Worm (Caenorhabditis elegans) whole organism, late embryonic: ENCODE results near the gene rsp-2.

Experiments
- C08G9.2 ChIP-seq: sonication (generic microtip); optimal IDR thresholded peaks from 2 replicates; lab custom pipeline; 2016; ENCODE audit warnings: mild to moderate bottlenecking, missing genetic modification characterization, moderate library complexity, missing compliant biosample characterization
- C38D4.7 ChIP-seq: fragments of 200-800 bp; sonication (Bioruptor generic); optimal IDR thresholded peaks from 2 replicates; lab custom pipeline; 2018; ENCODE audit warnings: mild to moderate bottlenecking, missing genetic modification characterization, moderate library complexity, missing compliant biosample characterization
- T23F11.4 ChIP-seq: fragments of 200-800 bp; sonication (Bioruptor generic); optimal IDR thresholded peaks from 2 replicates; lab custom pipeline; 2018; ENCODE audit warnings: mild to moderate bottlenecking, missing genetic modification characterization, missing compliant biosample characterization
- Y22D7AL.16 ChIP-seq: sonication (generic microtip); optimal IDR thresholded peaks from 2 replicates; lab custom pipeline; 2016; ENCODE audit warnings: missing genetic modification characterization, missing compliant biosample characterization
- ahr-1 ChIP-seq: sonication (generic microtip); optimal IDR thresholded peaks from 2 replicates; lab custom pipeline; 2016; ENCODE audit warnings: missing genetic modification characterization, missing compliant biosample characterization
- ama-1 ChIP-seq: fragments of 150-350 bp; optimal IDR thresholded peaks from 2 replicates; lab custom pipeline; 2014
- ceh-2 ChIP-seq: sonication (generic microtip); optimal IDR thresholded peaks from 2 replicates; lab custom pipeline; 2016; ENCODE audit warnings: missing genotype, missing genetic modification characterization, missing compliant biosample characterization
- ceh-22 ChIP-seq: sonication (generic microtip); optimal IDR thresholded peaks from 2 replicates; lab custom pipeline; 2017; ENCODE audit warnings: missing biosample characterization, missing genetic modification characterization
- ceh-24 ChIP-seq: sonication (generic microtip); optimal IDR thresholded peaks from 2 replicates; lab custom pipeline; 2016; ENCODE audit warnings: mild to moderate bottlenecking, missing genetic modification characterization, missing compliant biosample characterization
- ceh-31 ChIP-seq: sonication (generic microtip); optimal IDR thresholded peaks from 2 replicates; lab custom pipeline; 2016; ENCODE audit warnings: missing genetic modification characterization, missing compliant biosample characterization
- ceh-34 ChIP-seq: sonication (generic microtip); optimal IDR thresholded peaks from 2 replicates; lab custom pipeline; 2016; ENCODE audit warnings: mild to moderate bottlenecking, missing genetic modification characterization, missing compliant biosample characterization
- ceh-45 ChIP-seq: fragments of 200-800 bp; sonication (Bioruptor generic); IDR thresholded peaks from 2 replicates; pipeline ENCODE4 v1.3.6; 2022; ENCODE audit warnings: missing genetic modification reagents, missing genetic modification characterization, missing compliant biosample characterization
- ceh-48 ChIP-seq: sonication (generic microtip); optimal IDR thresholded peaks from 2 replicates; lab custom pipeline; 2016; ENCODE audit warnings: missing genetic modification characterization, inconsistent platforms, missing compliant biosample characterization
- ceh-6 ChIP-seq: fragments of 200-800 bp; sonication (Bioruptor generic); optimal IDR thresholded peaks from 2 replicates; lab custom pipeline; 2018; ENCODE audit warnings: mild to moderate bottlenecking, missing genetic modification characterization, missing compliant biosample characterization
- ceh-9 ChIP-seq: sonication (generic microtip); optimal IDR thresholded peaks from 2 replicates; lab custom pipeline; 2016; ENCODE audit warnings: mild to moderate bottlenecking, missing genetic modification characterization, inconsistent platforms, missing compliant biosample characterization
- dmd-4 ChIP-seq: sonication (generic microtip); optimal IDR thresholded peaks from 2 replicates; lab custom pipeline; 2016; ENCODE audit warnings: borderline replicate concordance, missing genetic modification characterization, missing compliant biosample characterization
- elt-4 ChIP-seq: sonication (generic microtip); optimal IDR thresholded peaks from 2 replicates; lab custom pipeline; 2016; ENCODE audit warnings: missing genetic modification characterization, missing compliant biosample characterization
- fkh-6 ChIP-seq: sonication (generic microtip); optimal IDR thresholded peaks from 2 replicates; lab custom pipeline; 2016; ENCODE audit warnings: missing genetic modification characterization, missing compliant biosample characterization
- gmeb-2 ChIP-seq: sonication (generic microtip); optimal IDR thresholded peaks from 2 replicates; lab custom pipeline; 2016; ENCODE audit warnings: missing genetic modification characterization, inconsistent platforms, missing compliant biosample characterization
- hlh-30 ChIP-seq: sonication (generic microtip); optimal IDR thresholded peaks from 2 replicates; lab custom pipeline; 2017; ENCODE audit warnings: antibody characterized with exemption, missing genetic modification characterization, missing compliant biosample characterization; ENCODE audit not compliant: insufficient read depth
- hlh-6 ChIP-seq: sonication (generic microtip); optimal IDR thresholded peaks from 2 replicates; lab custom pipeline; 2016; ENCODE audit warnings: missing genotype, missing genetic modification characterization, missing compliant biosample characterization
- lim-6 ChIP-seq: sonication (generic microtip); optimal IDR thresholded peaks from 2 replicates; lab custom pipeline; 2016; ENCODE audit warnings: missing genetic modification characterization, missing compliant biosample characterization
- lin-11 ChIP-seq: fragments of 200-800 bp; sonication (Bioruptor generic); optimal IDR thresholded peaks from 2 replicates; lab custom pipeline; 2018; ENCODE audit warnings: mild to moderate bottlenecking, missing genetic modification characterization, missing compliant biosample characterization
- madf-2 ChIP-seq: sonication (generic microtip); optimal IDR thresholded peaks from 2 replicates; lab custom pipeline; 2017; ENCODE audit warnings: missing genetic modification characterization, missing compliant biosample characterization
- mec-3 ChIP-seq: sonication (generic microtip); optimal IDR thresholded peaks from 2 replicates; lab custom pipeline; 2016; ENCODE audit warnings: borderline replicate concordance, missing genetic modification characterization, missing compliant biosample characterization
- nhr-11 ChIP-seq: fragments of 150-350 bp; optimal IDR thresholded peaks from 2 replicates; lab custom pipeline; 2014; ENCODE audit warnings: missing biosample characterization, missing genetic modification characterization
- npax-4 ChIP-seq: sonication (generic microtip); optimal IDR thresholded peaks from 2 replicates; lab custom pipeline; 2016; ENCODE audit warnings: missing genetic modification characterization, missing compliant biosample characterization
- odd-2 ChIP-seq: sonication (generic microtip); optimal IDR thresholded peaks from 2 replicates; lab custom pipeline; 2017; ENCODE audit warnings: antibody characterized with exemption, mild to moderate bottlenecking, missing genetic modification characterization, missing compliant biosample characterization
- pag-3 ChIP-seq: sonication (generic microtip); optimal IDR thresholded peaks from 2 replicates; lab custom pipeline; 2016; ENCODE audit warnings: missing compliant biosample characterization, missing genetic modification characterization, borderline replicate concordance
- pax-1 ChIP-seq: fragments of 150-350 bp; optimal IDR thresholded peaks from 2 replicates; lab custom pipeline; 2014; ENCODE audit warnings: missing biosample characterization, missing genetic modification characterization
- pha-4 ChIP-seq: fragments of 150-350 bp; optimal IDR thresholded peaks from 2 replicates; lab custom pipeline; 2018; ENCODE audit warnings: missing biosample characterization, missing genetic modification reagents, missing genetic modification characterization
- pqm-1 ChIP-seq: sonication (generic microtip); optimal IDR thresholded peaks from 2 replicates; lab custom pipeline; 2016; ENCODE audit warnings: missing genetic modification characterization, missing compliant biosample characterization
- ref-2 ChIP-seq: sonication (generic microtip); optimal IDR thresholded peaks from 2 replicates; lab custom pipeline; 2016; ENCODE audit warnings: missing genetic modification characterization, missing compliant biosample characterization
- sdc-2 ChIP-seq: sonication (generic microtip); optimal IDR thresholded peaks from 2 replicates; lab custom pipeline; 2016; ENCODE audit warnings: missing genotype, missing genetic modification characterization, missing compliant biosample characterization
- sox-4 ChIP-seq: sonication (generic microtip); optimal IDR thresholded peaks from 2 replicates; lab custom pipeline; 2017; ENCODE audit warnings: mild to moderate bottlenecking, missing genetic modification characterization, inconsistent platforms, missing compliant biosample characterization
- tbx-2 ChIP-seq: sonication (generic microtip); optimal IDR thresholded peaks from 2 replicates; lab custom pipeline; 2016; ENCODE audit warnings: missing genetic modification characterization, missing compliant biosample characterization
- ttx-3 ChIP-seq: sonication (generic microtip); optimal IDR thresholded peaks from 2 replicates; lab custom pipeline; 2016; ENCODE audit warnings: missing genetic modification reagents, missing genetic modification characterization, missing compliant biosample characterization
- unc-55 ChIP-seq: sonication (generic microtip); optimal IDR thresholded peaks from 2 replicates; lab custom pipeline; 2017; ENCODE audit warnings: missing biosample characterization, missing genetic modification reagents, missing genetic modification characterization
- zip-5 ChIP-seq: sonication (generic microtip); optimal IDR thresholded peaks from 2 replicates; lab custom pipeline; 2016; ENCODE audit warnings: missing genetic modification characterization, missing compliant biosample characterization

rsp-2 gene

DNA sequence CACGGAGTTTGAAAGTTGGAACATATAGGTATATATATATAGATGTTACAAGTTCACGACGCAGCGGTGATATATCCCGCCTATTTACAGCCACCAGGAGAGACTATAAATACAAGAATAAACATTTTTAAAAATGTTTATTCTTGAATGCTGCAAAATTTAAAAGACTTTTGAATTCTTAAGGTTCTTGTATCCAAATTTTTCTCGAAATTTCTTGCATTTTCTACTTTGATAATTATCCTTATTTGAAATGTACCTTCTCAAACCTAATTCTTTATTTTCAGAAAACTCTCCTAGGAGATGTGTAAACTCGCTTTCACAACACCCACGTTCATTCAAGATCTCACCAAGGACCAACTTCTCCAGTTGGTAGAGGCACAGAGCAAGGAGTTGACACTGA lies 21.2 kb downstream of the rsp-2 start, which contains the start of gene C05D12.4:
TSS of gene C05D12.4 (plus strand) at position 301 of the 400 bp plus-strand sequence.
- TF ChIP-seq gmeb-2 (tag; lab: Kevin White, UChicago) = no peak
- TF ChIP-seq, all 69 proteins: peak for 0

DNA sequence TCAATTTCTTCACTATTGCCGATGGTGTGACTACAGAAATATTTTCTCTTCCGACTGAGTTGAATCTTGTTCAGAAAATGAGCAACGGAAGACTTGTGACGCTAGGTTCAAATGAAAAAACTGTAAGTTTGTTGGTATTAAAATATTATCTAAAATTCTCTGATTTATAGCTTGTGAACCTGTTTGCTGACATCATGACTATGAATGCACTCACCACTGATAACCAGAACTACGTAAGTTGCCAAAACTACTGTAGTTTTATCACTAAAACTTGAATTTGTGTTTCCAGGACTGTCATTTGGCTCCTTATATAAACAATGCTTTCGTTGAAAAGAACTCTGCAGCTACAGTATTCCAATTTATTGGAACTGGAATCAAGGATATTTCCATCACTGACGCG lies 24.2 kb downstream of the rsp-2 start:
- TF ChIP-seq ceh-6 (GFP tag; lab: Kevin White, UChicago) (no peak), pha-4 (tag; lab: Kevin White, UChicago) (no peak), gmeb-2 (tag; lab: Kevin White, UChicago) (no peak), sdc-2 (tag; lab: Kevin White, UChicago) (no peak), ceh-9 (tag; lab: Kevin White, UChicago) (no peak), Y22D7AL.16 (tag; lab: Kevin White, UChicago) (no peak), madf-2 (tag; lab: Kevin White, UChicago) (no peak), dmd-4 (no peak), ttx-3 (no peak), ceh-24 (tag; lab: Kevin White, UChicago) (no peak), unc-55 (GFP tag; lab: Kevin White, UChicago) (no peak), T23F11.4 (GFP tag; lab: Kevin White, UChicago) (no peak), ref-2 (tag; lab: Kevin White, UChicago) (no peak), elt-4 (tag; lab: Kevin White, UChicago) (no peak), hlh-30 (no peak), pag-3 (tag; lab: Kevin White, UChicago) (no peak), nhr-11 (no peak), C08G9.2 (no peak), fkh-6 (no peak), ama-1 (lab: Kevin White, UChicago) (no peak)

DNA sequence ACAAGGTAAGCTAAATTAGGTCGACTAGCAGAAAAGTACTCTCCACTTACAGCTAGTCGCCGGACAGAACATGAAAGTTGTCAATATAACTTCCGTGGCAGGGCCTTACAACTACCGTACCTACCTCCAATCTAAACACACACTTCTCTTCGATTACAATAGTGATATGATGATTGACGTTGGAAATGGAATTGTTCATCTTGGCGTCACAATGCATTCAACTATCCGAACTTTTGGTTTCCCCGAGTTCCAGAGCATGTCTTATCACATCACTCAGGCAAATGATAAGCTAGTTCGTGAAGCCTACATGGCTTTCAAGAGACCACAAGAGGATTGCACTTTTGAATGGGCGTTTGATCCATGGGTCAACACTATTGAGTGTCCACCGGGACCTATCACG lies 25.4 kb downstream of the rsp-2 start:
- TF ChIP-seq lim-6 (tag; lab: Kevin White, UChicago) = no peak
- no peak for TF ChIP-seq C38D4.7
- no peak for TF ChIP-seq gmeb-2 (tag; lab: Kevin White, UChicago)
- no peak for TF ChIP-seq ahr-1
- no peak for TF ChIP-seq mec-3 (tag; lab: Kevin White, UChicago)
- no peak for TF ChIP-seq ceh-9 (tag; lab: Kevin White, UChicago)
- no peak for TF ChIP-seq ceh-45 (GFP tag; lab: Robert Waterston, UW)
- TF ChIP-seq ceh-22 (tag; lab: Kevin White, UChicago) = no peak

DNA sequence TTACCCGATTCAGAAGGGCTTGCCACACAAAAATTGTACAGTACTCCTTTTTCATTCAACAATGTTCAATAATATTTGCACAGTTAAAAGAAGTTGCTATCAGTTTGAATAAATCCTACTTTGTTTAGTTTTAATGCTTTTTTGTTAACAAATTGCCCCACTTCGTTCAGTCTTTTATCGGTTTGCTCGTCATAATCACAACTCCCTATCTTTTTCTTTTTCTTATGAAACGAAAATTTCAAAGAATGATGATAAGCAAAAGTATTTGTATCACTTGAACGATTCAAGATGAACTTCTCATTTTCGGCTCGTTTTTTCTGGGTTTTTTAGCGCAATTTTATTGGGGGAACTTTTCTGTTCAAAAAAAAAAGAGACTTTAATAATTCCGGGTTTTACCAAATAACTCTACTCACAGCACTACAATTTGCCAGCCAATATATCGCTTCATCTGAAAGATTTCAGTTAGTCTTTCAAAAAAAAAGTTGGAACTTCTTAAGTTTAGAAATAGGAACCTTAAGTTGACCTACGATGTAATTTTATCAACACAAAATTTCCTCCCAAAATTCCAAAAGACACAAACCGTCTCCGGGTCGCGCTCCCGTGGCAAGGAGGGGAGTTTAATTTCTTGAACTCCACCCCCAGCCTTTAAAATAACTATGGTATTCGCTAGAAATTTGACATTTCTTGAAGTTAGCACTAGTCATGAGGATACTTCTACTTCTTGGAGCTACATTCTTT lies 28.0 kb downstream of the rsp-2 start, which contains the start of gene C05D12.3:
TSS of gene C05D12.3 (plus strand) at position 688 of the 738 bp plus-strand sequence.
- TF ChIP-seq hlh-6 (tag; lab: Kevin White, UChicago) = no peak
- no peak for TF ChIP-seq odd-2 (tag; lab: Kevin White, UChicago)
- TF ChIP-seq ceh-2 (tag; lab: Kevin White, UChicago) = no peak
- TF ChIP-seq pqm-1 (tag; lab: Kevin White, UChicago) = no peak
- no peak for TF ChIP-seq ceh-34 (tag; lab: Kevin White, UChicago)
- TF ChIP-seq ceh-6 (GFP tag; lab: Kevin White, UChicago) = no peak
- TF ChIP-seq ceh-22 (tag; lab: Kevin White, UChicago) = no peak
- no peak for TF ChIP-seq zip-5 (tag; lab: Kevin White, UChicago)
- TF ChIP-seq npax-4 (tag; lab: Kevin White, UChicago) = no peak
- no peak for TF ChIP-seq sox-4 (tag; lab: Kevin White, UChicago)
- TF ChIP-seq ama-1 (lab: Kevin White, UChicago) = no peak
- no peak for TF ChIP-seq C38D4.7
- no peak for TF ChIP-seq nhr-11
- TF ChIP-seq lin-11 = no peak
- TF ChIP-seq ceh-24 (tag; lab: Kevin White, UChicago) = no peak
- TF ChIP-seq sdc-2 (tag; lab: Kevin White, UChicago) = no peak
- no peak for TF ChIP-seq tbx-2
- TF ChIP-seq ceh-31 (tag; lab: Kevin White, UChicago) = no peak
- no peak for TF ChIP-seq pax-1 (tag; lab: Kevin White, UChicago)
- TF ChIP-seq ceh-48 = no peak
